Worm (Caenorhabditis elegans): ENCODE measurements around the gene bbs-2.

DNA sequence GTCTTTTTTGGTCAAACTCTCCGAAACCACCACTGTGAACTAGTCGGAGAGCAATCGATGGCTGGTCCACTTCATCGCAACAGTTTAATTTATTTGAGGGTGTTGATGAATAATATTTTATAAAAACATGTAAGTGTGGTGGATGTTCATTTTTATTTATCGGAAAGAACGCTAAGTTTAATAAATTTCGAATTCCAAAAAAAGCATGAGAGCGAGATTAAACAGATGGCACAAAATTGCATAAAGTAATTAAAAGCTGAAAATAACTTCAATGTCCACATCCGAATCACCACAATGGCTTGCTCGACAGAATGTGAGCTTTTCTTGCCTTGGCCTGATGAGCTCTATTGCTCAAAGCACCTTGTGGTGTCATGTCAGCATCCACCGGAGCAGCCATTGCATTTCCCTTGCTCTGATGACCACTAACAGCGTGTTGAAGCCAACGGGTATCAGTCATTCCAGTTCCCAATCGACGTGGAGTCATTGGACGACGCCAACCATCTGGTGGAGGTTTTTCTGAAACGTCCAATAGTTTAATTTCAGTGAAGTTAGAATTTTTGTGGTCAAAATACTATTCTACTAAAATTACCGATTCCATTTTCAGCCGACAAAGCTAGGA lies 50.0 kb downstream of the bbs-2 start:
- TF ChIP-seq sea-1 (GFP tag; conservative IDR thresholded peaks at IDR 0.05) (no peak), aly-1 (tag; optimal IDR thresholded peaks at IDR 0.05) (no peak), tbx-37 (GFP tag; conservative IDR thresholded peaks at IDR 0.05) (no peak), scrt-1 (GFP tag; IDR thresholded peaks at IDR 0.05) (no peak), tbx-11 (GFP tag; IDR thresholded peaks at IDR 0.05) (no peak), pes-1 (GFP tag; IDR thresholded peaks at IDR 0.05) (no peak), tra-4 (tag; optimal IDR thresholded peaks at IDR 0.05) (no peak), ama-1 (optimal IDR thresholded peaks at IDR 0.05) (peak; percentile 55)

Measured in whole organism, early embryonic.